Worm (Caenorhabditis elegans): ENCODE results near the gene srg-61.

- TF ChIP-seq nhr-11 (tag; optimal IDR thresholded peaks at IDR 0.05) (no peak), aly-2 (tag; optimal IDR thresholded peaks at IDR 0.05) (no peak), sma-9 (GFP tag; optimal IDR thresholded peaks at IDR 0.05) (no peak), sma-9 (tag; optimal IDR thresholded peaks at IDR 0.05) (no peak)
Measured at ce11 chrV:2703299-2703698, 36.8 kb downstream of the srg-61 start.

Data from whole organism, L2 larva.